Worm (Caenorhabditis elegans) whole organism, midembryonic: ENCODE results near the gene gyg-1.

Source experiments
- T22C8.4 ChIP-seq: fragments of 200-800 bp; sonication (Bioruptor generic); IDR thresholded peaks from 2 replicates; pipeline ENCODE4 v1.3.6; 2022; ENCODE audit warnings: missing genetic modification characterization, missing compliant biosample characterization
- cog-1 ChIP-seq: sonication (generic microtip); optimal IDR thresholded peaks from 2 replicates; lab custom pipeline; 2016; ENCODE audit warnings: missing genetic modification characterization, missing compliant biosample characterization
- flt-1 ChIP-seq: fragments of 200-800 bp; sonication (Bioruptor generic); IDR thresholded peaks from 2 replicates; pipeline ENCODE4 v1.3.6; 2022; ENCODE audit warnings: missing genetic modification characterization, missing compliant biosample characterization
- klf-2 ChIP-seq: fragments of 200-800 bp; sonication (Bioruptor generic); conservative IDR thresholded peaks from 2 replicates; pipeline ENCODE4 v1.3.6; 2022; ENCODE audit warnings: missing genetic modification reagents, missing genetic modification characterization, missing compliant biosample characterization
- med-1 ChIP-seq: sonication (generic microtip); optimal IDR thresholded peaks from 2 replicates; lab custom pipeline; 2017; ENCODE audit warnings: missing genetic modification characterization, mild to moderate bottlenecking, missing compliant biosample characterization, antibody characterized with exemption, missing genetic modification reagents; ENCODE audit not compliant: insufficient read depth
- ref-1 ChIP-seq: fragments of 200-800 bp; sonication (Bioruptor generic); conservative IDR thresholded peaks from 2 replicates; pipeline ENCODE4 v1.3.6; 2022; ENCODE audit warnings: missing genetic modification reagents, missing genetic modification characterization, missing compliant biosample characterization
- tab-1 ChIP-seq: fragments of 200-800 bp; sonication (Bioruptor generic); IDR thresholded peaks from 2 replicates; pipeline ENCODE4 v1.3.6; 2022; ENCODE audit warnings: missing genetic modification characterization, missing compliant biosample characterization
- ztf-23 ChIP-seq: fragments of 200-800 bp; sonication (Bioruptor generic); IDR thresholded peaks from 2 replicates; pipeline ENCODE4 v1.3.6; 2022; ENCODE audit warnings: missing genetic modification reagents, missing genetic modification characterization, missing compliant biosample characterization

- TF ChIP-seq med-1 (no peak), tab-1 (GFP tag; lab: Robert Waterston, UW) (no peak), flt-1 (no peak), ztf-23 (no peak), T22C8.4 (GFP tag; lab: Robert Waterston, UW) (no peak), cog-1 (tag; lab: Kevin White, UChicago) (no peak), klf-2 (no peak), ref-1 (GFP tag; lab: Robert Waterston, UW) (no peak)
Observed at ce11 chrX:3573482-3573881, 36.0 kb downstream of the gyg-1 start, which contains the start of gene T27A10.5.
